Fruit fly (Drosophila melanogaster) whole organism, embryonic: ENCODE results near the gene CG42827.

Experiments used
- Abd-B ChIP-seq: fragments of 200-800 bp; sonication (Bioruptor generic); optimal IDR thresholded peaks from 2 replicates; lab custom pipeline; 2018; ENCODE audit warnings: missing biosample characterization, mild to moderate bottlenecking, missing genetic modification characterization, moderate library complexity
- Atf6 ChIP-seq: fragments of 200-800 bp; sonication (Bioruptor generic); IDR thresholded peaks from 2 replicates; pipeline ENCODE4 v1.3.6; 2022; ENCODE audit warnings: missing biosample characterization, missing genetic modification characterization
- B-H1 ChIP-seq: fragments of 200-800 bp; sonication (Bioruptor generic); IDR thresholded peaks from 3 replicates; pipeline ENCODE4 v1.3.6; 2022; ENCODE audit warnings: missing biosample characterization, missing genetic modification characterization
- C15 ChIP-seq: fragments of 200-800 bp; sonication (Bioruptor generic); IDR thresholded peaks from 3 replicates; pipeline ENCODE4 v1.3.6; 2022; ENCODE audit warnings: missing biosample characterization, missing genetic modification characterization
- CG10959 ChIP-seq: fragments of 200-800 bp; sonication (Bioruptor generic); IDR thresholded peaks from 2 replicates; pipeline ENCODE4 v1.3.6; 2022; ENCODE audit warnings: missing biosample characterization, missing genetic modification characterization
- CG11560 ChIP-seq: fragments of 200-800 bp; sonication (Bioruptor generic); IDR thresholded peaks from 3 replicates; pipeline ENCODE4 v1.3.6; 2022; ENCODE audit warnings: missing biosample characterization, missing genetic modification characterization
- CG12071 ChIP-seq: fragments of 200-800 bp; sonication (Bioruptor generic); optimal IDR thresholded peaks from 3 replicates; lab custom pipeline; 2018; ENCODE audit warnings: missing biosample characterization, mild to moderate bottlenecking, missing genetic modification characterization
- CG12769 ChIP-seq: fragments of 200-800 bp; sonication (Bioruptor generic); optimal IDR thresholded peaks from 2 replicates; lab custom pipeline; 2019; ENCODE audit warnings: missing biosample characterization, mild to moderate bottlenecking, missing genetic modification characterization, moderate library complexity
- CG15011 ChIP-seq: fragments of 200-800 bp; sonication (Bioruptor generic); optimal IDR thresholded peaks from 3 replicates; lab custom pipeline; 2018; ENCODE audit warnings: missing biosample characterization, mild to moderate bottlenecking, missing genetic modification characterization
- CG1603 ChIP-seq: fragments of 200-800 bp; sonication (Bioruptor generic); optimal IDR thresholded peaks from 2 replicates; lab custom pipeline; 2019; ENCODE audit warnings: missing biosample characterization, mild to moderate bottlenecking, missing genetic modification characterization, moderate library complexity
- CG2202 ChIP-seq: fragments of 200-800 bp; sonication (Bioruptor generic); optimal IDR thresholded peaks from 2 replicates; lab custom pipeline; 2018; ENCODE audit warnings: missing biosample characterization, mild to moderate bottlenecking, missing genetic modification characterization
- CG2678 ChIP-seq: fragments of 200-800 bp; sonication (Bioruptor generic); optimal IDR thresholded peaks from 3 replicates; lab custom pipeline; 2019; ENCODE audit warnings: missing biosample characterization, mild to moderate bottlenecking, missing genetic modification characterization, moderate library complexity
- CG2875 ChIP-seq: fragments of 200-800 bp; sonication (Bioruptor generic); optimal IDR thresholded peaks from 2 replicates; lab custom pipeline; 2017; ENCODE audit warnings: missing biosample characterization, mild to moderate bottlenecking, missing genetic modification characterization, missing genetic modification reagents
- CG31224 ChIP-seq: fragments of 200-800 bp; sonication (Bioruptor generic); IDR thresholded peaks from 2 replicates; pipeline ENCODE4 v1.3.6; 2022; ENCODE audit warnings: missing biosample characterization, missing genetic modification characterization
- CG3281 ChIP-seq: fragments of 200-800 bp; sonication (Bioruptor generic); optimal IDR thresholded peaks from 3 replicates; lab custom pipeline; 2017; ENCODE audit warnings: missing biosample characterization, mild to moderate bottlenecking, missing genetic modification characterization
- CG4328 ChIP-seq: fragments of 200-800 bp; sonication (Bioruptor generic); optimal IDR thresholded peaks from 3 replicates; lab custom pipeline; 2017; ENCODE audit warnings: missing biosample characterization, missing genetic modification reagents, missing genetic modification characterization
- CG4360 ChIP-seq: fragments of 200-800 bp; sonication (Bioruptor generic); IDR thresholded peaks from 2 replicates; pipeline ENCODE4 v1.3.6; 2022; ENCODE audit warnings: missing biosample characterization, missing genetic modification characterization
- CG4820 ChIP-seq: fragments of 200-800 bp; sonication (Bioruptor generic); optimal IDR thresholded peaks from 3 replicates; lab custom pipeline; 2016; ENCODE audit warnings: missing biosample characterization, missing genetic modification characterization
- CG6272 ChIP-seq: fragments of 200-800 bp; sonication (Bioruptor generic); IDR thresholded peaks from 2 replicates; pipeline ENCODE4 v1.3.6; 2022; ENCODE audit warnings: missing biosample characterization, missing genetic modification characterization
- CG6813 ChIP-seq: fragments of 200-800 bp; sonication (Bioruptor generic); optimal IDR thresholded peaks from 2 replicates; lab custom pipeline; 2017; ENCODE audit warnings: missing biosample characterization, missing genetic modification characterization, mild to moderate bottlenecking, moderate library complexity, missing genetic modification reagents
- CG9817 ChIP-seq: fragments of 200-800 bp; sonication (Bioruptor generic); optimal IDR thresholded peaks from 2 replicates; lab custom pipeline; 2018; ENCODE audit warnings: missing biosample characterization, mild to moderate bottlenecking, missing genetic modification characterization, moderate library complexity
- CHES-1-like ChIP-seq: fragments of 200-800 bp; sonication (Bioruptor generic); optimal IDR thresholded peaks from 2 replicates; lab custom pipeline; 2016; ENCODE audit warnings: missing biosample characterization, missing genetic modification characterization
- Chrac-16 ChIP-seq: fragments of 200-800 bp; sonication (Bioruptor generic); optimal IDR thresholded peaks from 3 replicates; lab custom pipeline; 2016; ENCODE audit warnings: missing biosample characterization, missing genetic modification characterization
- HmgZ ChIP-seq: fragments of 200-800 bp; sonication (Bioruptor generic); optimal IDR thresholded peaks from 2 replicates; lab custom pipeline; 2018; ENCODE audit warnings: missing biosample characterization, mild to moderate bottlenecking, missing genetic modification characterization
- Hr3 ChIP-seq: fragments of 200-800 bp; sonication (Bioruptor generic); optimal IDR thresholded peaks from 3 replicates; lab custom pipeline; 2016; ENCODE audit warnings: missing biosample characterization, missing genetic modification characterization
- Med ChIP-seq: fragments of 200-800 bp; sonication (Bioruptor generic); peaks from one replicate; lab custom pipeline; 2016; ENCODE audit warnings: missing biosample characterization, missing genetic modification characterization, mild to moderate bottlenecking, inconsistent platforms, moderate library complexity
- Nf-YB ChIP-seq: fragments of 200-800 bp; sonication (Bioruptor generic); optimal IDR thresholded peaks from 3 replicates; lab custom pipeline; 2019; ENCODE audit warnings: missing biosample characterization, mild to moderate bottlenecking, missing genetic modification characterization, moderate library complexity
- Opbp ChIP-seq: fragments of 200-800 bp; sonication (Bioruptor generic); IDR thresholded peaks from 3 replicates; pipeline ENCODE4 v1.3.6; 2022; ENCODE audit warnings: missing biosample characterization, missing genetic modification characterization; ENCODE audit not compliant: partially characterized antibody
- Spps ChIP-seq: fragments of 200-800 bp; sonication (Bioruptor generic); optimal IDR thresholded peaks from 2 replicates; lab custom pipeline; 2018; ENCODE audit warnings: missing biosample characterization, mild to moderate bottlenecking, missing genetic modification characterization
- Taf1 ChIP-seq: fragments of 200-800 bp; sonication (Bioruptor generic); IDR thresholded peaks from 2 replicates; pipeline ENCODE4 v1.3.6; 2022; ENCODE audit warnings: missing biosample characterization, missing genetic modification characterization
- Vsx1 ChIP-seq: fragments of 200-800 bp; sonication (Bioruptor generic); optimal IDR thresholded peaks from 2 replicates; lab custom pipeline; 2017; ENCODE audit warnings: missing biosample characterization, mild to moderate bottlenecking, missing genetic modification characterization, missing genetic modification reagents
- bcd ChIP-seq: fragments of 200-800 bp; sonication (Bioruptor generic); optimal IDR thresholded peaks from 2 replicates; lab custom pipeline; 2017; ENCODE audit warnings: missing biosample characterization, mild to moderate bottlenecking, missing genetic modification characterization
- da ChIP-seq: fragments of 200-800 bp; sonication (Bioruptor generic); optimal IDR thresholded peaks from 2 replicates; lab custom pipeline; 2016; ENCODE audit warnings: missing biosample characterization, missing genetic modification characterization
- dmrt11E ChIP-seq: fragments of 200-800 bp; sonication (Bioruptor generic); optimal IDR thresholded peaks from 3 replicates; lab custom pipeline; 2018; ENCODE audit warnings: missing biosample characterization, mild to moderate bottlenecking, missing genetic modification characterization, moderate library complexity
- fu2 ChIP-seq: fragments of 200-800 bp; sonication (Bioruptor generic); optimal IDR thresholded peaks from 2 replicates; lab custom pipeline; 2016; ENCODE audit warnings: missing biosample characterization, missing genetic modification characterization
- gce ChIP-seq: fragments of 200-800 bp; sonication (Bioruptor generic); IDR thresholded peaks from 3 replicates; pipeline ENCODE4 v1.3.6; 2022; ENCODE audit warnings: missing biosample characterization, missing genetic modification characterization
- gem ChIP-seq: fragments of 200-800 bp; sonication (Bioruptor generic); optimal IDR thresholded peaks from 2 replicates; lab custom pipeline; 2019; ENCODE audit warnings: missing biosample characterization, mild to moderate bottlenecking, missing genetic modification characterization, moderate library complexity
- lov ChIP-seq, 2 experiments: fragments of 200-800 bp in 1 of 2; fragments of >200 bp in 1 of 2; sonication (Bioruptor generic) in 1 of 2; IDR thresholded peaks in 1 of 2; optimal IDR thresholded peaks in 1 of 2; 2 replicates in 1 of 2; 3 replicates in 1 of 2; pipeline versions ENCODE4 v1.3.6 to Lab custom; 2017 to 2022; ENCODE audit warnings: missing biosample characterization in 1 of 2, missing genetic modification characterization in 1 of 2
- mam ChIP-seq: fragments of 200-800 bp; sonication (Bioruptor generic); optimal IDR thresholded peaks from 3 replicates; lab custom pipeline; 2016; ENCODE audit warnings: missing biosample characterization, missing genetic modification characterization
- nerfin-1 ChIP-seq: fragments of 200-800 bp; sonication (Bioruptor generic); optimal IDR thresholded peaks from 3 replicates; lab custom pipeline; 2019; ENCODE audit warnings: missing biosample characterization, mild to moderate bottlenecking, missing genetic modification characterization, moderate library complexity
- org-1 ChIP-seq: fragments of 200-800 bp; sonication (Bioruptor generic); optimal IDR thresholded peaks from 2 replicates; lab custom pipeline; 2017; ENCODE audit warnings: missing biosample characterization, missing genetic modification characterization
- otp ChIP-seq: fragments of 200-800 bp; sonication (Bioruptor generic); IDR thresholded peaks from 3 replicates; pipeline ENCODE4, ENCODE4 v1.3.6; 2022; ENCODE audit warnings: missing biosample characterization, missing genetic modification characterization
- pb ChIP-seq: fragments of 200-800 bp; sonication (Bioruptor generic); optimal IDR thresholded peaks from 3 replicates; lab custom pipeline; 2016; ENCODE audit warnings: missing biosample characterization, missing genetic modification characterization
- pho ChIP-seq: fragments of 200-800 bp; sonication (Bioruptor generic); optimal IDR thresholded peaks from 2 replicates; lab custom pipeline; 2016; ENCODE audit warnings: missing biosample characterization, missing genetic modification characterization
- rib ChIP-seq: fragments of 200-800 bp; sonication (Bioruptor generic); IDR thresholded peaks from 2 replicates; pipeline ENCODE4 v1.3.6; 2022; ENCODE audit warnings: missing biosample characterization, missing genetic modification characterization
- toy ChIP-seq: fragments of 200-800 bp; sonication (Bioruptor generic); IDR thresholded peaks from 2 replicates; pipeline ENCODE4 v1.3.6; 2022; ENCODE audit warnings: missing biosample characterization, missing genetic modification characterization
- tx ChIP-seq: fragments of 200-800 bp; sonication (Bioruptor generic); optimal IDR thresholded peaks from 2 replicates; lab custom pipeline; 2016; ENCODE audit warnings: missing biosample characterization, missing genetic modification characterization
- unpg ChIP-seq: fragments of 200-800 bp; sonication (Bioruptor generic); optimal IDR thresholded peaks from 3 replicates; lab custom pipeline; 2018; ENCODE audit warnings: missing biosample characterization, mild to moderate bottlenecking, missing genetic modification characterization, moderate library complexity

The CG42827 gene

DNA sequence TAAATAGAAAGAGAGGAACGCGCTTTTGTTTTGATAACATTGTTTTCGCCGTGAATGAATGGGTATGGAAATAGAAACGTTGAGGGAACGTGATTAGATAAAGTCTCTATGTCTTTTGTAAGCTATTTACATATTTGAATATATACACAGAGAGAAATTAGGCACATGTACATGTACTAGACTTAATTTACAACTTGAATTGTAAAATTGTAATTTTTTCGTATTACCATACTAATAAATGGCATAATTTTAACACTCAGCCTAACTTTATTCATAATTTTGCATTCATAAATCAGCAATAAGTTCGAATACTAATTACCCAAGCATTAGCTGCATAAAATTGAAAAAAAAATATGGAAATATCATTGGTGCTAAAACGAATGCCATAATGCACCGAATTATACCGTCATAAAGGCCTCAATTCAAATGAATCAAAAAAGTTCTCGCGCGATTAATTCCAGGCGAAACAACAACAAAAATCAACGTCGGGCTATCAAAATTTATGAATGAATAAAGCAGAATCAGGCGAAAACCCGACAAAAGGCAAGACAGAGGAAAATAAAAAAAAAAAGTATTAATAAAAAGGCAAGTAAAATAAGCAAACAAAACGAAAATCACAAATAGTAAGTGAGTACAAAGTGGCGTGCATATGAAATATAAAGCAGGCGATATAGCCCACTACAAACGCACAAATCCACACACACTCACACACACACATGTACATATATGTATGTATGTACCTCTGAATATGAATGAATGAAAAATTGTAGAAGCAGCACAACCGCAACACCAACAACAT, 40.0 kb upstream of the CG42827 start (continued):
- TF ChIP-seq pho (GFP tag; lab: Kevin White, UChicago) = peak; percentile 29
- peak; percentile 43; the same call in 1 of the 2 replicates for TF ChIP-seq CG31224 (GFP tag; lab: Robert Waterston, UW)
- no peak for TF ChIP-seq B-H1 (GFP tag; lab: Robert Waterston, UW)
- TF ChIP-seq Chrac-16 (GFP tag; lab: Kevin White, UChicago) = peak; percentile 38
- no peak for TF ChIP-seq CG11560 (tag; lab: Robert Waterston, UW)
- peak; percentile 4 for TF ChIP-seq CG9817 (tag; lab: Kevin White, UChicago)
- TF ChIP-seq CG6272 (GFP tag; lab: Robert Waterston, UW) = no peak
- TF ChIP-seq CG1603 (tag; lab: Kevin White, UChicago) = peak; percentile 59
- TF ChIP-seq tx = peak; percentile 41
- TF ChIP-seq CHES-1-like = peak; percentile 53
- peak; percentile 32 for TF ChIP-seq mam (GFP tag; lab: Kevin White, UChicago)
- peak; percentile 76 for TF ChIP-seq CG3281
- TF ChIP-seq toy = no peak
- no peak for TF ChIP-seq CG10959 (GFP tag; lab: Robert Waterston, UW)
- TF ChIP-seq Nf-YB (GFP tag; lab: Kevin White, UChicago) = peak; percentile 38
- peak; percentile 28 for TF ChIP-seq Spps (tag; lab: Kevin White, UChicago)
- TF ChIP-seq CG15011 (GFP tag; lab: Kevin White, UChicago) = peak; percentile 43
- TF ChIP-seq unpg (GFP tag; lab: Kevin White, UChicago) = peak; percentile 67
- TF ChIP-seq Atf6 (GFP tag; lab: Robert Waterston, UW) = peak; percentile 59
- TF ChIP-seq org-1 (GFP tag; lab: Kevin White, UChicago) = peak; percentile 38
- TF ChIP-seq otp = 0 out of 3 replicates have a peak, but pooled peaks have one; percentile 28
- TF ChIP-seq gce = 0 out of 3 replicates have a peak, but pooled peaks have one; percentile 14
- peak; percentile 70 for TF ChIP-seq dmrt11E (tag; lab: Kevin White, UChicago)
- peak; percentile 64 for TF ChIP-seq CG6813 (GFP tag; lab: Kevin White, UChicago)
- peak; percentile 72 for TF ChIP-seq CG2875 (GFP tag; lab: Kevin White, UChicago)
- TF ChIP-seq HmgZ (tag; lab: Kevin White, UChicago) = peak; percentile 28
- TF ChIP-seq da (GFP tag; lab: Kevin White, UChicago) = no peak
- TF ChIP-seq lov (optimal IDR thresholded peaks at IDR 0.05; lab: Kevin White, UChicago) = no peak
- TF ChIP-seq lov (GFP tag; IDR thresholded peaks at IDR 0.05; lab: Robert Waterston, UW) = no peak
- TF ChIP-seq CG12071 (GFP tag; lab: Kevin White, UChicago) = peak; percentile 58
- TF ChIP-seq CG2678 (tag; lab: Kevin White, UChicago) = peak; percentile 79
- peak; percentile 52 for TF ChIP-seq Hr3 (GFP tag; lab: Kevin White, UChicago)
- TF ChIP-seq CG4328 (GFP tag; lab: Kevin White, UChicago) = peak; percentile 1
- TF ChIP-seq bcd (GFP tag; lab: Kevin White, UChicago) = peak; percentile 60
- TF ChIP-seq CG4360 (GFP tag; lab: Robert Waterston, UW) = 0 out of 2 replicates have a peak, but pooled peaks have one; percentile 15
- peak; percentile 63 for TF ChIP-seq CG12769 (tag; lab: Kevin White, UChicago)
- TF ChIP-seq Vsx1 (GFP tag; lab: Kevin White, UChicago) = peak; percentile 5
- TF ChIP-seq fu2 (GFP tag; lab: Kevin White, UChicago) = peak; percentile 9
- peak; percentile 78 for TF ChIP-seq gem
- TF ChIP-seq Opbp = no peak
- peak; percentile 38 for TF ChIP-seq CG2202 (tag; lab: Kevin White, UChicago)
- TF ChIP-seq pb (GFP tag; lab: Kevin White, UChicago) = no peak
- TF ChIP-seq nerfin-1 (tag; lab: Kevin White, UChicago) = peak; percentile 50
- peak; percentile 29 for TF ChIP-seq Abd-B (GFP tag; lab: Kevin White, UChicago)
- TF ChIP-seq rib (GFP tag; lab: Robert Waterston, UW) = no peak
- 0 out of 3 replicates have a peak, but pooled peaks have one; percentile 27 for TF ChIP-seq C15 (GFP tag; lab: Robert Waterston, UW)
- 0 out of 2 replicates have a peak, but pooled peaks have one; percentile 27 for TF ChIP-seq Taf1 (GFP tag; lab: Robert Waterston, UW)
- peak; percentile 1 for TF ChIP-seq CG4820 (GFP tag; lab: Kevin White, UChicago)
- peak; percentile 88 for TF ChIP-seq Med
